Fruit fly (Drosophila melanogaster): Measurements from ENCODE around the gene CG31249.

DNA sequence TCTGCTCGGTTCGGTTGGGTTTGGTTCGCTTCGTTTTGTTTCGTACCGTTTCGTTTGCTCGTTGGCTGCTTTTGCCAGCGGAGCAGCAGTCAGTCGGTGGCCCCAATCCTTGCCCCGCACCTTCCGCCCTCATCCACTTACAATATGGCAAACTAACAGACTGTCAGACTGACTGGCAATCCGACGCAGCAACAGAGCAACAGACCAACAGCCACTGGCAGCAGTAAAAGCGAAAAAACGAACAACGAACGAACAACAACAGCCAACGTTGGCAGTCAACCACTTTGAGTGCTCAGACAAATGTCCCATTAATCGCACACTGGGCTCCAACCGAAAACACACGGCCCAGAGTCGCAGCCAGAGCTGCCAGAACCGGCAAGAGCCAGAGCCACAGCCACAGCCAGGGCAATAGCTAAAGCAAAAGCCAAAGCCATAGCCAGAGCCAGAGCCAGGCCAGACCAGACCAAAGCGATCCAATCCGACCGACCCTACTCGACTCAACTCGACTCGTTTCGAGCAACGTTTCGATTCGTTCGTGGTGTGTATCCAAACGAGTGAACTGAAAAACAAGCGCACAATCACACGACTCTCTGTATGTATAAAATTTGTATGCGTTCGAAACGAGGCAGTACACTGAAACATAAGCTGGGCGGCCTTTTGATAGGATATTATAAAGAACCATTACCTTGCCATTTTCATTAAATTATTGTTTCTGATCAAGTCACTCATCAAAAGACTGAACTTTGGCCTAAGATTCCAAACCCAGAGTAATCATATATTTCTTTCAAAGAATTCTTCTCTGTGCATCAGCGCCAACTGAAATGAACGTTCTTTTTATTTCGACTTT is 17.0 kb upstream of the CG31249 start:
- peak; percentile 100 for TF ChIP-seq OdsH (GFP tag; optimal IDR thresholded peaks at IDR 0.05)
- peak; percentile 100 for TF ChIP-seq Sox102F (GFP tag; optimal IDR thresholded peaks at IDR 0.05)
- TF ChIP-seq topi (GFP tag; optimal IDR thresholded peaks at IDR 0.05), result peak; percentile 100
- TF ChIP-seq CG11294 (GFP tag; IDR thresholded peaks at IDR 0.05), result peak; percentile 100
- peak; percentile 100 for TF ChIP-seq CG4318 (GFP tag; optimal IDR thresholded peaks at IDR 0.05)
- peak; percentile 100 for TF ChIP-seq CG10669 (GFP tag; optimal IDR thresholded peaks at IDR 0.05)
- peak; percentile 97 for TF ChIP-seq Blimp-1 (GFP tag; optimal IDR thresholded peaks at IDR 0.05)
- peak; percentile 100 for TF ChIP-seq CG8119 (GFP tag; IDR thresholded peaks at IDR 0.05)
- peak; percentile 100 for TF ChIP-seq Met (GFP tag; optimal IDR thresholded peaks at IDR 0.05)
